Fruit fly (Drosophila melanogaster) whole organism, prepupa: ENCODE measurements around the gene Atg3.
A peak's percentile ranks its signal among the peaks of the same experiment; 100 is the strongest.

Experiments used
- CG10631 ChIP-seq: fragments of 200-800 bp; sonication (Bioruptor generic); optimal IDR thresholded peaks from 2 replicates; lab custom pipeline; 2016; ENCODE audit warnings: missing biosample characterization, missing genetic modification characterization
- CG11294 ChIP-seq: fragments of 200-800 bp; sonication (Bioruptor generic); IDR thresholded peaks from 2 replicates; pipeline ENCODE4 v1.3.6; 2022; ENCODE audit warnings: missing biosample characterization, missing genetic modification characterization
- CG11762 ChIP-seq: fragments of 200-800 bp; sonication (Bioruptor generic); optimal IDR thresholded peaks from 3 replicates; lab custom pipeline; 2016; ENCODE audit warnings: missing biosample characterization, missing genetic modification characterization; ENCODE audit not compliant: insufficient read depth
- CG11902 ChIP-seq: fragments of 200-800 bp; sonication (Bioruptor generic); optimal IDR thresholded peaks from 3 replicates; lab custom pipeline; 2016; ENCODE audit warnings: missing biosample characterization, missing genetic modification characterization
- CG15336 ChIP-seq: fragments of 200-800 bp; sonication (Bioruptor generic); IDR thresholded peaks from 2 replicates; pipeline ENCODE4 v1.3.6; 2022; ENCODE audit warnings: missing biosample characterization, missing genetic modification characterization
- CG1621 ChIP-seq: fragments of 200-800 bp; sonication (Bioruptor generic); optimal IDR thresholded peaks from 3 replicates; lab custom pipeline; 2018; ENCODE audit warnings: missing biosample characterization, mild to moderate bottlenecking, missing genetic modification characterization
- CG16779 ChIP-seq: fragments of 200-800 bp; sonication (Bioruptor generic); optimal IDR thresholded peaks from 3 replicates; lab custom pipeline; 2017; ENCODE audit warnings: missing biosample characterization, mild to moderate bottlenecking, missing genetic modification characterization
- CG3032 ChIP-seq: fragments of 200-800 bp; optimal IDR thresholded peaks from 2 replicates; lab custom pipeline; 2019; ENCODE audit warnings: missing biosample characterization, mild to moderate bottlenecking, missing genetic modification characterization, moderate library complexity
- CG31627 ChIP-seq: fragments of 200-800 bp; sonication (Bioruptor generic); optimal IDR thresholded peaks from 3 replicates; lab custom pipeline; 2016; ENCODE audit warnings: missing biosample characterization, missing genetic modification characterization
- CG32006 ChIP-seq: fragments of 200-800 bp; sonication (Bioruptor generic); optimal IDR thresholded peaks from 3 replicates; lab custom pipeline; 2017; ENCODE audit warnings: missing biosample characterization, mild to moderate bottlenecking, missing genetic modification characterization
- CG34406 ChIP-seq: fragments of 200-800 bp; sonication (Bioruptor generic); optimal IDR thresholded peaks from 3 replicates; lab custom pipeline; 2016; ENCODE audit warnings: missing biosample characterization, missing genetic modification characterization
- CG3919 ChIP-seq: fragments of 200-800 bp; sonication (Bioruptor generic); optimal IDR thresholded peaks from 3 replicates; lab custom pipeline; 2016; ENCODE audit warnings: missing biosample characterization, missing genetic modification characterization
- CG4318 ChIP-seq: fragments of 200-800 bp; sonication (Bioruptor generic); optimal IDR thresholded peaks from 3 replicates; lab custom pipeline; 2017; ENCODE audit warnings: missing biosample characterization, mild to moderate bottlenecking, missing genetic modification characterization
- CG6163 ChIP-seq: fragments of 200-800 bp; sonication (Bioruptor generic); IDR thresholded peaks from 3 replicates; pipeline ENCODE4 v1.3.6; 2022; ENCODE audit warnings: missing biosample characterization, missing genetic modification characterization
- CG6276 ChIP-seq: fragments of 200-800 bp; sonication (Bioruptor generic); optimal IDR thresholded peaks from 2 replicates; lab custom pipeline; 2017; ENCODE audit warnings: missing biosample characterization, mild to moderate bottlenecking, missing genetic modification characterization
- CG7368 ChIP-seq: fragments of 200-800 bp; sonication (Bioruptor generic); optimal IDR thresholded peaks from 3 replicates; lab custom pipeline; 2016; ENCODE audit warnings: missing biosample characterization, missing genetic modification characterization
- CG8119 ChIP-seq: fragments of 200-800 bp; sonication (Bioruptor generic); IDR thresholded peaks from 3 replicates; pipeline ENCODE4 v1.3.6; 2022; ENCODE audit warnings: missing biosample characterization, missing genetic modification characterization
- CG8319 ChIP-seq: fragments of 200-800 bp; sonication (Bioruptor generic); optimal IDR thresholded peaks from 3 replicates; lab custom pipeline; 2016; ENCODE audit warnings: missing biosample characterization, missing genetic modification characterization
- CG8632 ChIP-seq: fragments of 200-800 bp; sonication (Bioruptor generic); optimal IDR thresholded peaks from 3 replicates; lab custom pipeline; 2016; ENCODE audit warnings: missing biosample characterization, missing genetic modification characterization
- CG9139 ChIP-seq: fragments of 200-800 bp; sonication (Bioruptor generic); optimal IDR thresholded peaks from 3 replicates; lab custom pipeline; 2017; ENCODE audit warnings: missing biosample characterization, mild to moderate bottlenecking, missing genetic modification characterization
- Eip75B ChIP-seq: fragments of 200-800 bp; sonication (Bioruptor generic); optimal IDR thresholded peaks from 3 replicates; lab custom pipeline; 2016; ENCODE audit warnings: missing biosample characterization, missing genetic modification characterization
- Eip78C ChIP-seq: fragments of 200-800 bp; sonication (Bioruptor generic); peaks from one replicate; lab custom pipeline; 2016; ENCODE audit warnings: missing biosample characterization, missing genetic modification characterization
- Hr38 ChIP-seq: sonication (Bioruptor generic); optimal IDR thresholded peaks from 2 replicates; lab custom pipeline; 2016; ENCODE audit warnings: missing biosample characterization, missing genetic modification characterization
- Hr39 ChIP-seq: fragments of 200-800 bp; sonication (Bioruptor generic); optimal IDR thresholded peaks from 2 replicates; lab custom pipeline; 2016; ENCODE audit warnings: missing biosample characterization, missing genetic modification characterization
- Met ChIP-seq: fragments of 200-800 bp; sonication (Bioruptor generic); optimal IDR thresholded peaks from 3 replicates; lab custom pipeline; 2016; ENCODE audit warnings: missing biosample characterization, missing genetic modification characterization
- OdsH ChIP-seq: fragments of 200-800 bp; sonication (Bioruptor generic); optimal IDR thresholded peaks from 3 replicates; lab custom pipeline; 2016; ENCODE audit warnings: missing biosample characterization, missing genetic modification characterization
- Smox ChIP-seq: fragments of 200-800 bp; sonication (Bioruptor generic); optimal IDR thresholded peaks from 3 replicates; lab custom pipeline; 2016; ENCODE audit warnings: missing biosample characterization, missing genetic modification characterization
- Sox14 ChIP-seq: fragments of 200-800 bp; sonication (Bioruptor generic); optimal IDR thresholded peaks from 3 replicates; lab custom pipeline; 2016; ENCODE audit warnings: missing biosample characterization, missing genetic modification characterization
- Sox15 ChIP-seq: fragments of 200-800 bp; sonication (Bioruptor generic); optimal IDR thresholded peaks from 3 replicates; lab custom pipeline; 2016; ENCODE audit warnings: missing biosample characterization, missing genetic modification characterization
- acj6 ChIP-seq: fragments of 200-800 bp; sonication (Bioruptor generic); optimal IDR thresholded peaks from 3 replicates; lab custom pipeline; 2016; ENCODE audit warnings: missing biosample characterization, missing genetic modification characterization
- dsx ChIP-seq: fragments of 200-800 bp; optimal IDR thresholded peaks from 3 replicates; lab custom pipeline; 2019; ENCODE audit warnings: missing biosample characterization, mild to moderate bottlenecking, missing genetic modification characterization, moderate library complexity; ENCODE audit not compliant: poor library complexity, severe bottlenecking
- eg ChIP-seq: fragments of 200-800 bp; sonication (Bioruptor generic); IDR thresholded peaks from 3 replicates; pipeline ENCODE4 v1.3.6; 2022; ENCODE audit warnings: missing biosample characterization, missing genetic modification characterization
- esn ChIP-seq: fragments of 200-800 bp; sonication (Bioruptor generic); optimal IDR thresholded peaks from 2 replicates; lab custom pipeline; 2016; ENCODE audit warnings: missing biosample characterization, mild to moderate bottlenecking, missing genetic modification characterization, moderate library complexity
- fd59A ChIP-seq: fragments of 200-800 bp; sonication (Bioruptor generic); optimal IDR thresholded peaks from 2 replicates; lab custom pipeline; 2017; ENCODE audit warnings: missing biosample characterization, mild to moderate bottlenecking, missing genetic modification characterization, missing genetic modification reagents
- fd85E ChIP-seq: fragments of 200-800 bp; sonication (Bioruptor generic); optimal IDR thresholded peaks from 3 replicates; lab custom pipeline; 2016; ENCODE audit warnings: missing biosample characterization, missing genetic modification characterization
- fkh ChIP-seq: fragments of 200-800 bp; sonication (Bioruptor generic); optimal IDR thresholded peaks from 3 replicates; lab custom pipeline; 2017; ENCODE audit warnings: missing biosample characterization, mild to moderate bottlenecking, missing genetic modification characterization, moderate library complexity
- lz ChIP-seq: fragments of 200-800 bp; sonication (Bioruptor generic); optimal IDR thresholded peaks from 3 replicates; lab custom pipeline; 2016; ENCODE audit warnings: missing biosample characterization, missing genetic modification characterization
- pdm3 ChIP-seq: fragments of 200-800 bp; sonication (Bioruptor generic); optimal IDR thresholded peaks from 3 replicates; lab custom pipeline; 2016; ENCODE audit warnings: missing biosample characterization, missing genetic modification characterization
- salr ChIP-seq, 2 experiments: fragments of 200-800 bp; sonication (Bioruptor generic); optimal IDR thresholded peaks; 3 replicates each; lab custom pipeline; 2016 to 2018; ENCODE audit warnings: missing biosample characterization in 2 of 2, missing genetic modification characterization in 2 of 2, mild to moderate bottlenecking in 1 of 2
- spab ChIP-seq: fragments of 200-800 bp; sonication (Bioruptor generic); optimal IDR thresholded peaks from 2 replicates; lab custom pipeline; 2017; ENCODE audit warnings: missing biosample characterization, mild to moderate bottlenecking, missing genetic modification characterization, missing genetic modification reagents
- ss ChIP-seq, 2 experiments: fragments of 200-800 bp; sonication (Bioruptor generic); optimal IDR thresholded peaks; 2 replicates in 1 of 2; 3 replicates in 1 of 2; lab custom pipeline; 2017 to 2018; ENCODE audit warnings: mild to moderate bottlenecking in 2 of 2, missing biosample characterization in 2 of 2, missing genetic modification characterization in 2 of 2, moderate library complexity in 1 of 2
- svp ChIP-seq: fragments of 200-800 bp; sonication (Bioruptor generic); peaks from one replicate; lab custom pipeline; 2016; ENCODE audit warnings: missing biosample characterization, missing genetic modification characterization
- vri ChIP-seq: fragments of 200-800 bp; sonication (Bioruptor generic); optimal IDR thresholded peaks from 3 replicates; lab custom pipeline; 2016; ENCODE audit warnings: missing biosample characterization, mild to moderate bottlenecking, missing genetic modification characterization

Atg3 gene

dm6 chr3L:18765657-18766592, 17.4 kb downstream of the Atg3 start (continued):
- TF ChIP-seq eg (GFP tag; lab: Robert Waterston, UW) (peak; percentile 64; the same call in 2 of the 3 replicates), CG16779 (tag; lab: Kevin White, UChicago) (peak; percentile 50), CG8119 (GFP tag; lab: Robert Waterston, UW) (peak; percentile 45; the same call in 2 of the 3 replicates), CG8632 (GFP tag; lab: Kevin White, UChicago) (peak; percentile 0), CG32006 (GFP tag; lab: Kevin White, UChicago) (peak; percentile 11), CG7368 (GFP tag; lab: Kevin White, UChicago) (peak; percentile 12), esn (GFP tag; lab: Kevin White, UChicago) (peak; percentile 12), CG31627 (GFP tag; lab: Kevin White, UChicago) (no peak), CG8319 (GFP tag; lab: Kevin White, UChicago) (no peak), Eip78C (peak; percentile 71), lz (no peak), svp (GFP tag; lab: Kevin White, UChicago) (peak; percentile 77), CG6163 (GFP tag; lab: Robert Waterston, UW) (peak; percentile 79; the same call in 2 of the 3 replicates), Met (GFP tag; lab: Kevin White, UChicago) (peak; percentile 17), Hr38 (GFP tag; lab: Kevin White, UChicago) (no peak), Sox15 (GFP tag; lab: Kevin White, UChicago) (no peak), CG9139 (GFP tag; lab: Kevin White, UChicago) (peak; percentile 24), CG11294 (GFP tag; lab: Robert Waterston, UW) (peak; percentile 12), CG4318 (GFP tag; lab: Kevin White, UChicago) (no peak), salr (GFP tag; optimal IDR thresholded peaks at IDR 0.05; lab: Kevin White, UChicago) (no peak), fd59A (no peak), CG11902 (GFP tag; lab: Kevin White, UChicago) (no peak), CG11762 (GFP tag; lab: Kevin White, UChicago) (peak; percentile 47), CG10631 (no peak), CG6276 (GFP tag; lab: Kevin White, UChicago) (peak; percentile 47), acj6 (no peak), CG3919 (peak; percentile 37), fd85E (GFP tag; lab: Kevin White, UChicago) (no peak), fkh (GFP tag; lab: Kevin White, UChicago) (peak; percentile 54), dsx (GFP tag; lab: Kevin White, UChicago) (no peak), Smox (no peak), CG1621 (tag; lab: Kevin White, UChicago) (peak; percentile 3), Hr39 (GFP tag; lab: Kevin White, UChicago) (no peak), vri (peak; percentile 94), CG3032 (tag; lab: Kevin White, UChicago) (no peak), Eip75B (GFP tag; lab: Kevin White, UChicago) (peak; percentile 82), Sox14 (GFP tag; lab: Kevin White, UChicago) (peak; percentile 44)
- TF ChIP-seq, all 60 proteins: peak for 31

- TF ChIP-seq spab (GFP tag; lab: Kevin White, UChicago) (peak; percentile 2), Eip75B (GFP tag; lab: Kevin White, UChicago) (no peak), CG3032 (tag; lab: Kevin White, UChicago) (peak; percentile 26), eg (GFP tag; lab: Robert Waterston, UW) (no peak), Eip78C (peak; percentile 29), vri (peak; percentile 23), esn (GFP tag; lab: Kevin White, UChicago) (peak; percentile 34), CG8632 (GFP tag; lab: Kevin White, UChicago) (peak; percentile 32), CG34406 (peak; percentile 39), salr (GFP tag; optimal IDR thresholded peaks at IDR 0.05; lab: Kevin White, UChicago) (peak in 1 of 2 experiments; percentile 17), CG4318 (GFP tag; lab: Kevin White, UChicago) (peak; percentile 10), Smox (peak; percentile 24), CG16779 (tag; lab: Kevin White, UChicago) (no peak), svp (GFP tag; lab: Kevin White, UChicago) (peak; percentile 55), ss (GFP tag; optimal IDR thresholded peaks at IDR 0.05; lab: Kevin White, UChicago) (peak in 1 of 2 experiments; percentile 38), Met (GFP tag; lab: Kevin White, UChicago) (peak; percentile 0), OdsH (GFP tag; lab: Kevin White, UChicago) (peak; percentile 5), CG10631 (peak; percentile 14), CG15336 (GFP tag; lab: Robert Waterston, UW) (0 out of 2 replicates have a peak, but pooled peaks have one; percentile 8), pdm3 (GFP tag; lab: Kevin White, UChicago) (peak; percentile 21), lz (peak; percentile 1), CG7368 (GFP tag; lab: Kevin White, UChicago) (no peak), CG32006 (GFP tag; lab: Kevin White, UChicago) (peak; percentile 69), CG11902 (GFP tag; lab: Kevin White, UChicago) (peak; percentile 8), acj6 (no peak)
Measured at dm6 chr3L:18767950-18768781, 19.7 kb downstream of the Atg3 start.
